Worm (Caenorhabditis elegans) whole organism, L1 larva: ENCODE measurements around the gene mai-2.
A peak's percentile ranks its signal among the peaks of the same experiment; 100 is the strongest.

ENCODE experiments used
- C04F5.9 ChIP-seq: sonication (generic microtip); optimal IDR thresholded peaks from 2 replicates; lab custom pipeline; 2016; ENCODE audit warnings: missing genetic modification characterization, missing compliant biosample characterization
- C34B4.2 ChIP-seq: sonication (generic microtip); optimal IDR thresholded peaks from 2 replicates; lab custom pipeline; 2017; ENCODE audit warnings: mild to moderate bottlenecking, missing genetic modification characterization, missing compliant biosample characterization
- alr-1 ChIP-seq: fragments of 200-800 bp; sonication (Bioruptor generic); optimal IDR thresholded peaks from 2 replicates; lab custom pipeline; 2018; ENCODE audit warnings: borderline replicate concordance, mild to moderate bottlenecking, missing genetic modification characterization, missing compliant biosample characterization
- ama-1 ChIP-seq: fragments of 150-350 bp; optimal IDR thresholded peaks from 2 replicates; lab custom pipeline; 2014
- blmp-1 ChIP-seq: fragments of 150-350 bp; optimal IDR thresholded peaks from 2 replicates; lab custom pipeline; 2014; ENCODE audit warnings: missing biosample characterization, missing genetic modification characterization
- ceh-8 ChIP-seq: fragments of 200-800 bp; sonication (Bioruptor generic); optimal IDR thresholded peaks from 2 replicates; lab custom pipeline; 2018; ENCODE audit warnings: mild to moderate bottlenecking, missing genetic modification characterization, moderate library complexity, missing compliant biosample characterization
- ceh-82 ChIP-seq, 3 experiments: fragments of 150-350 bp in 1 of 3; sonication (generic microtip) in 2 of 3; optimal IDR thresholded peaks; 2 replicates each; lab custom pipeline; 2014 to 2017; ENCODE audit warnings: missing biosample characterization in 3 of 3, missing genetic modification characterization in 3 of 3
- ceh-88 ChIP-seq: fragments of 200-800 bp; sonication (Bioruptor generic); IDR thresholded peaks from 2 replicates; pipeline ENCODE4 v1.3.6; 2022; ENCODE audit warnings: missing genetic modification characterization, missing compliant biosample characterization
- dpl-1 ChIP-seq, 3 experiments: fragments of 150-350 bp in 2 of 3; sonication (generic microtip) in 1 of 3; optimal IDR thresholded peaks; 2 replicates each; lab custom pipeline; 2014 to 2017; ENCODE audit warnings: missing biosample characterization in 3 of 3, missing genetic modification characterization in 3 of 3, missing genetic modification reagents in 3 of 3
- efl-1 ChIP-seq, 4 experiments: fragments of 150-350 bp; optimal IDR thresholded peaks in 3 of 4; peaks in 1 of 4; 1 replicate in 1 of 4; 2 replicates in 3 of 4; lab custom pipeline; 2014; ENCODE audit warnings: missing biosample characterization in 2 of 4, missing genetic modification characterization in 2 of 4, missing genetic modification reagents in 2 of 4
- egl-13 ChIP-seq: sonication (generic microtip); optimal IDR thresholded peaks from 2 replicates; lab custom pipeline; 2016; ENCODE audit warnings: missing genotype, missing genetic modification reagents, missing genetic modification characterization, missing compliant biosample characterization
- egl-27 ChIP-seq, 2 experiments: fragments of 150-350 bp in 1 of 2; sonication (generic microtip); optimal IDR thresholded peaks; 3 replicates each; lab custom pipeline; 2017 to 2018; ENCODE audit warnings: missing biosample characterization in 2 of 2, missing genetic modification characterization in 2 of 2, missing genetic modification reagents in 2 of 2
- elt-3 ChIP-seq, 6 experiments: fragments of 150-350 bp in 1 of 6; sonication (generic microtip); optimal IDR thresholded peaks; 2 replicates each; lab custom pipeline; 2017 to 2018; ENCODE audit warnings: missing biosample characterization in 6 of 6, missing genetic modification characterization in 6 of 6, inconsistent platforms in 1 of 6
- ets-5 ChIP-seq: fragments of 200-800 bp; sonication (Bioruptor generic); IDR thresholded peaks from 2 replicates; pipeline ENCODE4 v1.3.6; 2022; ENCODE audit warnings: missing genetic modification characterization, missing compliant biosample characterization
- fkh-10 ChIP-seq: sonication (generic microtip); optimal IDR thresholded peaks from 2 replicates; lab custom pipeline; 2017; ENCODE audit warnings: missing biosample characterization, missing genetic modification reagents, missing genetic modification characterization
- fkh-4 ChIP-seq: sonication (generic microtip); optimal IDR thresholded peaks from 2 replicates; lab custom pipeline; 2016; ENCODE audit warnings: missing compliant biosample characterization, missing genetic modification characterization, borderline replicate concordance
- grh-1 ChIP-seq: fragments of 200-800 bp; sonication (Bioruptor generic); IDR thresholded peaks from 2 replicates; pipeline ENCODE4 v1.3.6; 2022; ENCODE audit warnings: missing genetic modification reagents, missing genetic modification characterization, missing compliant biosample characterization
- hlh-17 ChIP-seq: fragments of 200-800 bp; sonication (Bioruptor generic); optimal IDR thresholded peaks from 2 replicates; lab custom pipeline; 2018; ENCODE audit warnings: missing genetic modification characterization, mild to moderate bottlenecking, missing compliant biosample characterization, moderate library complexity, borderline replicate concordance
- hlh-4 ChIP-seq: sonication (generic microtip); optimal IDR thresholded peaks from 2 replicates; lab custom pipeline; 2016; ENCODE audit warnings: mild to moderate bottlenecking, missing genetic modification characterization, missing compliant biosample characterization
- irx-1 ChIP-seq: sonication (generic microtip); optimal IDR thresholded peaks from 2 replicates; lab custom pipeline; 2016; ENCODE audit warnings: missing genetic modification characterization, missing compliant biosample characterization
- jun-1 ChIP-seq: fragments of 150-350 bp; optimal IDR thresholded peaks from 2 replicates; lab custom pipeline; 2014; ENCODE audit warnings: missing biosample characterization, missing genetic modification reagents, missing genetic modification characterization
- lin-13 ChIP-seq: fragments of 150-350 bp; optimal IDR thresholded peaks from 2 replicates; lab custom pipeline; 2014; ENCODE audit warnings: missing biosample characterization, missing genetic modification reagents, missing genetic modification characterization
- lin-35 ChIP-seq, 2 experiments: fragments of 150-350 bp; optimal IDR thresholded peaks; 2 replicates each; lab custom pipeline; 2014; ENCODE audit warnings: missing biosample characterization in 2 of 2, missing genetic modification characterization in 2 of 2, missing genetic modification reagents in 2 of 2
- lin-39 ChIP-seq: fragments of 150-350 bp; optimal IDR thresholded peaks from 2 replicates; lab custom pipeline; 2014; ENCODE audit warnings: missing biosample characterization, missing genetic modification reagents, missing genetic modification characterization
- lsy-2 ChIP-seq, 2 experiments: fragments of 150-350 bp; optimal IDR thresholded peaks; 2 replicates each; lab custom pipeline; 2014; ENCODE audit warnings: missing biosample characterization in 2 of 2, missing genetic modification characterization in 2 of 2
- mdl-1 ChIP-seq, 2 experiments: fragments of 150-350 bp; optimal IDR thresholded peaks; 2 replicates each; lab custom pipeline; 2014 to 2017; ENCODE audit warnings: missing biosample characterization in 2 of 2, missing genetic modification characterization in 2 of 2, inconsistent platforms in 1 of 2
- mef-2 ChIP-seq: fragments of 150-350 bp; optimal IDR thresholded peaks from 2 replicates; lab custom pipeline; 2014; ENCODE audit warnings: missing biosample characterization, missing genetic modification characterization
- mep-1 ChIP-seq: fragments of 150-350 bp; optimal IDR thresholded peaks from 2 replicates; lab custom pipeline; 2014; ENCODE audit warnings: missing biosample characterization, missing genetic modification characterization
- nhr-19 ChIP-seq: fragments of 200-800 bp; sonication (Bioruptor generic); conservative IDR thresholded peaks from 2 replicates; pipeline ENCODE4 v1.3.6; 2022; ENCODE audit warnings: missing genetic modification characterization, missing compliant biosample characterization
- nhr-237 ChIP-seq: fragments of 150-350 bp; optimal IDR thresholded peaks from 2 replicates; lab custom pipeline; 2014; ENCODE audit warnings: missing biosample characterization, missing genetic modification characterization
- nhr-28 ChIP-seq: fragments of 150-350 bp; optimal IDR thresholded peaks from 2 replicates; lab custom pipeline; 2014; ENCODE audit warnings: missing biosample characterization, missing genetic modification characterization
- nhr-71 ChIP-seq: sonication (generic microtip); optimal IDR thresholded peaks from 2 replicates; lab custom pipeline; 2016; ENCODE audit warnings: mild to moderate bottlenecking, missing genetic modification characterization, moderate library complexity, missing compliant biosample characterization
- nhr-76 ChIP-seq: sonication (generic microtip); optimal IDR thresholded peaks from 2 replicates; lab custom pipeline; 2017; ENCODE audit warnings: missing biosample characterization, missing genetic modification characterization
- pag-3 ChIP-seq: sonication (generic microtip); optimal IDR thresholded peaks from 2 replicates; lab custom pipeline; 2017; ENCODE audit warnings: missing genetic modification characterization, mild to moderate bottlenecking, missing compliant biosample characterization, antibody characterized with exemption, borderline replicate concordance; ENCODE audit not compliant: insufficient read depth
- pax-3 ChIP-seq: fragments of 200-800 bp; sonication (Bioruptor generic); optimal IDR thresholded peaks from 2 replicates; lab custom pipeline; 2018; ENCODE audit warnings: mild to moderate bottlenecking, missing genetic modification characterization, moderate library complexity, missing compliant biosample characterization
- rnt-1 ChIP-seq: sonication (generic microtip); optimal IDR thresholded peaks from 2 replicates; lab custom pipeline; 2016; ENCODE audit warnings: mild to moderate bottlenecking, missing genetic modification characterization, moderate library complexity, missing compliant biosample characterization
- sox-4 ChIP-seq: sonication (generic microtip); optimal IDR thresholded peaks from 2 replicates; lab custom pipeline; 2016; ENCODE audit warnings: missing genetic modification characterization, missing compliant biosample characterization
- sup-37 ChIP-seq: fragments of 200-800 bp; sonication (Bioruptor generic); optimal IDR thresholded peaks from 2 replicates; lab custom pipeline; 2018; ENCODE audit warnings: mild to moderate bottlenecking, missing genetic modification characterization, missing compliant biosample characterization
- swsn-7 ChIP-seq: sonication (generic microtip); optimal IDR thresholded peaks from 2 replicates; lab custom pipeline; 2016; ENCODE audit warnings: missing genetic modification characterization, missing compliant biosample characterization
- unc-62 ChIP-seq: fragments of 150-350 bp; optimal IDR thresholded peaks from 2 replicates; lab custom pipeline; 2014; ENCODE audit warnings: missing biosample characterization, missing genetic modification reagents, missing genetic modification characterization
- unc-86 ChIP-seq: sonication (generic microtip); optimal IDR thresholded peaks from 2 replicates; lab custom pipeline; 2016; ENCODE audit warnings: missing genetic modification characterization, missing compliant biosample characterization
- unc-98 ChIP-seq: fragments of 200-800 bp; sonication (Bioruptor generic); IDR thresholded peaks from 2 replicates; pipeline ENCODE4 v1.3.6; 2022; ENCODE audit warnings: missing genetic modification characterization, missing compliant biosample characterization
- xbp-1 ChIP-seq: sonication (generic microtip); optimal IDR thresholded peaks from 2 replicates; lab custom pipeline; 2016; ENCODE audit warnings: missing genetic modification characterization, missing compliant biosample characterization
- zag-1 ChIP-seq: fragments of 150-350 bp; optimal IDR thresholded peaks from 2 replicates; lab custom pipeline; 2014; ENCODE audit warnings: missing biosample characterization, missing genetic modification characterization
- ztf-11 ChIP-seq, 2 experiments: sonication (generic microtip); optimal IDR thresholded peaks; 2 replicates each; lab custom pipeline; 2016 to 2017; ENCODE audit warnings: missing genetic modification characterization in 2 of 2, missing biosample characterization in 1 of 2, missing compliant biosample characterization in 1 of 2
- ztf-4 ChIP-seq: fragments of 150-350 bp; optimal IDR thresholded peaks from 2 replicates; lab custom pipeline; 2014; ENCODE audit warnings: missing biosample characterization, missing genetic modification characterization

Gene mai-2

ce11 chrIV:3395581-3395980, 9.9 kb downstream of the mai-2 start, which contains the start of gene C04C3.14:
C04C3.14 (plus strand) TSS chrIV:3395881.
- TF ChIP-seq unc-86 (no peak), nhr-237 (tag; lab: Kevin White, UChicago) (no peak), fkh-10 (GFP tag; lab: Kevin White, UChicago) (no peak), lin-13 (GFP tag; lab: Kevin White, UChicago) (no peak), pax-3 (tag; lab: Kevin White, UChicago) (no peak), ama-1 (no peak), fkh-4 (tag; lab: Kevin White, UChicago) (no peak), alr-1 (tag; lab: Kevin White, UChicago) (no peak), egl-13 (tag; lab: Kevin White, UChicago) (no peak), ceh-82 (tag; optimal IDR thresholded peaks at IDR 0.05; lab: Kevin White, UChicago) (no peak), jun-1 (tag; lab: Kevin White, UChicago) (no peak)

- TF ChIP-seq alr-1 (tag; lab: Kevin White, UChicago) (no peak), lin-35 (GFP tag; optimal IDR thresholded peaks at IDR 0.05; lab: Kevin White, UChicago) (no peak), blmp-1 (no peak), C04F5.9 (tag; lab: Kevin White, UChicago) (no peak), irx-1 (tag; lab: Kevin White, UChicago) (no peak), pag-3 (no peak), zag-1 (tag; lab: Kevin White, UChicago) (no peak), lin-39 (tag; lab: Kevin White, UChicago) (no peak), grh-1 (GFP tag; lab: Robert Waterston, UW) (no peak), swsn-7 (no peak), rnt-1 (tag; lab: Kevin White, UChicago) (no peak), sup-37 (no peak), efl-1 (optimal IDR thresholded peaks at IDR 0.05; lab: Kevin White, UChicago) (no peak), efl-1 (GFP tag; optimal IDR thresholded peaks at IDR 0.05 in 1 of 2; lab: Kevin White, UChicago) (no peak), mef-2 (no peak), ceh-82 (tag; optimal IDR thresholded peaks at IDR 0.05; lab: Kevin White, UChicago) (no peak), sox-4 (tag; lab: Kevin White, UChicago) (no peak), xbp-1 (tag; lab: Kevin White, UChicago) (no peak)
Observed at ce11 chrIV:3398078-3398477, 12.4 kb downstream of the mai-2 start.

ce11 chrIV:3399015-3399722, 13.5 kb downstream of the mai-2 start, which contains the start of the genes dyf-3 and pdhb-1:
dyf-3 (minus strand) TSS chrIV:3399231.
pdhb-1 (plus strand) TSS chrIV:3399672.
- TF ChIP-seq ztf-11 (tag; optimal IDR thresholded peaks at IDR 0.05; lab: Kevin White, UChicago) (no peak), hlh-17 (GFP tag; lab: Kevin White, UChicago) (no peak), egl-27 (tag; optimal IDR thresholded peaks at IDR 0.05; lab: Kevin White, UChicago) (no peak), hlh-4 (tag; lab: Kevin White, UChicago) (no peak), elt-3 (tag; optimal IDR thresholded peaks at IDR 0.05; lab: Kevin White, UChicago) (no peak), ceh-88 (GFP tag; lab: Robert Waterston, UW) (no peak), unc-98 (GFP tag; lab: Robert Waterston, UW) (no peak), lin-35 (GFP tag; optimal IDR thresholded peaks at IDR 0.05; lab: Kevin White, UChicago) (peak; percentile 26 to 59), ets-5 (no peak), alr-1 (tag; lab: Kevin White, UChicago) (no peak), blmp-1 (no peak), lsy-2 (tag; optimal IDR thresholded peaks at IDR 0.05; lab: Kevin White, UChicago) (peak; percentile 88 to 97), mdl-1 (tag; optimal IDR thresholded peaks at IDR 0.05; lab: Kevin White, UChicago) (peak in 1 of 2 experiments; percentile 37), mep-1 (tag; lab: Kevin White, UChicago) (peak; percentile 40), nhr-19 (GFP tag; lab: Robert Waterston, UW) (no peak), irx-1 (tag; lab: Kevin White, UChicago) (no peak), nhr-76 (tag; lab: Kevin White, UChicago) (no peak), fkh-4 (tag; lab: Kevin White, UChicago) (no peak), nhr-71 (tag; lab: Kevin White, UChicago) (no peak), C34B4.2 (tag; lab: Kevin White, UChicago) (no peak), nhr-28 (no peak), unc-62 (GFP tag; lab: Kevin White, UChicago) (no peak), nhr-237 (tag; lab: Kevin White, UChicago) (no peak), ztf-4 (tag; lab: Kevin White, UChicago) (no peak), mef-2 (no peak), lin-39 (tag; lab: Kevin White, UChicago) (no peak), xbp-1 (tag; lab: Kevin White, UChicago) (peak; percentile 10), ceh-82 (tag; optimal IDR thresholded peaks at IDR 0.05; lab: Kevin White, UChicago) (peak in 1 of 3 experiments; percentile 48), ceh-8 (no peak), dpl-1 (GFP tag; optimal IDR thresholded peaks at IDR 0.05; lab: Kevin White, UChicago) (peak; percentile 37 to 56 (median 48))
